Fruit fly (Drosophila melanogaster): ENCODE measurements around the gene Sgt.

Gene Sgt

DNA sequence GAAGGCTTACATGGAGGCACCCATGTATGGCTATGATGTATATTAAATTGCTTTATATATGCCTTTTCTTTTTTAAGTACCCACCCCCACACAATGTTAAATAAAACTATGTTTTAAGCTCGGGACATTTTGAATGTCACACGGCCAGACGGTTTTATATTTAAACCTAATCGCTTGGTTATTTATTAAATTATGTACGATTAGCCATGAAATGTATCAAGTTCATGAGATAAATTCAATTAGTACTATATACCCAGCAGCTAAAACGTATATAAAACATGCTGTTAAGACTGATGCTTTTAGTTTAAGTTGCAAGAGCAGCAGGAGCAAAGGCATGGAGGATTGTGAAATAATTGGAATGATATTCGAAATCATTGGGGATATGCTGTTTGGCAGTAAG lies 14.1 kb downstream of the Sgt start, which contains the start of the genes CG43221 and CG43645:
Gene CG43221 (plus strand): TSS at position 301 of the 400 bp plus-strand sequence.
Gene CG43645 (plus strand): TSS at position 301 of the 400 bp plus-strand sequence.
- TF ChIP-seq CTCF (optimal IDR thresholded peaks at IDR 0.05), result no peak
- TF ChIP-seq CG8478 (optimal IDR thresholded peaks at IDR 0.05), result no peak

DNA sequence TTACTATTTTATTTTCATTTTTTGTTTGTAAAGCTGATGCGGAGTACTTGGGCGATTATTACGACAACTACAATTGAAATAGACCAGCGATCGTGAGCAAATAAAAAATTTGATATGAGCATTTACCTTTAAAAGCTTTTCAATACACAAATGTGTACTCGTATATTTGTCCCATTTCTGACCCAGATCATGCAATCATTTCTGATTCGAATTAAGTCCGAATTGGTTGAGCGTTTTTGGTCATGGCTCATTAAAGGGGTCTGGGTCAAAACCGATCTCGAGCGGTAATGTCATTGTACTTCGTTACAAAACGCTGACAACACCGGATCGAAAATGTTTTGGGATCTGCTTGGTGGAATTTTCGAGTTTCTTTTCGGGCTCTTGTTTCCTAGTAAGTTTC lies 14.9 kb downstream of the Sgt start, which contains the start of gene CG43220:
Gene CG43220 (plus strand): TSS at position 301 of the 400 bp plus-strand sequence.
- TF ChIP-seq CG8478 (optimal IDR thresholded peaks at IDR 0.05), result no peak
- TF ChIP-seq CTCF (optimal IDR thresholded peaks at IDR 0.05), result no peak

DNA sequence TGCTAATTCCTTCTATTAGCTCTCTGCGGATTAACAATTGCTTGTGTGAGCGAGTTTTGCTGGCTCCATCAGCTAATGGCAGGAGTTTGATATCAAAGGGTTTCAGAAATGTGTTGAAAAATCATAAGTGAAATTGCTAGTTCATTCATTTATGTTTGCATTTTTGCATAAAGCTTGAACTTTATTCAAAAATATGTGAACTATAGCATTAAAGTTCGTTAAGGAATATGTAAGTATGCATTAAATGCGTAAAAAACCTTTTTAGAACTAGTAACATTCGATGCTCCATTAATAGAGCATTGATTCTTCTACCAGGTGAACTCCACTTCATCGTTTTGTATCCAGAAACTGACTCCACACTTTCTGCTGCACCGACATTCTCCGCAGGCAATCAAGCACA lies 21.3 kb downstream of the Sgt start:
- TF ChIP-seq CG8478 (optimal IDR thresholded peaks at IDR 0.05) (no peak), CTCF (optimal IDR thresholded peaks at IDR 0.05) (no peak)

DNA sequence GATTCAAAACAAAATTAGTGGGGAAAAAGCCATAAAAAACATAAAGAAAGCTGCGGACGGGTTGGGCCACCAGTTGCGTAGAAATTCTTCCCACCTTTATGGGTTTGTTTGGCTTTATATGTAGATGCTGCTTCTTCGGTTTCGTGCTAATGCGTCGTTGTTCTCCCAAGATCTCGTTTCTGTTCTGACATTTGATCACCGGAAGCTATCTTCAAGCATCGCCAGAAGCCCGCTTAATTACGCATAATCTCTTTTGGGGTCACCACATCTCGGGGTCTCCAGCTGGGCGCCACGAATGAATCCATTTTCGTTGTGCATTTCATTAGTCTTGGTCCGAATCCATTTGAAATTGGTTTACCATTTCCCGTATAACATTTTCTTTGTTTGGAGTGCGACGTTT lies 24.4 kb downstream of the Sgt start:
- TF ChIP-seq CTCF (optimal IDR thresholded peaks at IDR 0.05), result no peak
- TF ChIP-seq CG8478 (optimal IDR thresholded peaks at IDR 0.05), result no peak

DNA sequence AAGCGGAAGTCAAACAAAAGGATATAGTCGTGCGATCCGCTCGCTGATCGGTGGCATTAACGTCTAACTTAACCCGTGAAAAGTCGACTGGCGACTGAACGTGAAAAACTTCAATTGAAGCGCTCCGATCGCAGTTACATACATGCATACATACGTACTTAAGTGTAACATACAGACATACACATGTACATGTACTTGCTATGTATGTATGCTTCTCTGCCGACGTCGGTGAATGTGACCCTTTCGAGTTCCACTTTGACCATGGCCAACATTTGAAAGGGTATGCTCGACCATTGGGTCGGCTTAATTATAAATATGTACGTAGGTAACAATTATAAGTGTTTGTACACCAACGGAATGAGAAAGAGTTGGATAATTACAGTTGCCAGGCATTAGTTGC lies 25.7 kb downstream of the Sgt start, which contains the start of gene qua:
Gene qua (minus strand): TSS at position 101 of the 400 bp plus-strand sequence.
- TF ChIP-seq CG8478 (optimal IDR thresholded peaks at IDR 0.05) (no peak), CTCF (optimal IDR thresholded peaks at IDR 0.05) (no peak)

DNA sequence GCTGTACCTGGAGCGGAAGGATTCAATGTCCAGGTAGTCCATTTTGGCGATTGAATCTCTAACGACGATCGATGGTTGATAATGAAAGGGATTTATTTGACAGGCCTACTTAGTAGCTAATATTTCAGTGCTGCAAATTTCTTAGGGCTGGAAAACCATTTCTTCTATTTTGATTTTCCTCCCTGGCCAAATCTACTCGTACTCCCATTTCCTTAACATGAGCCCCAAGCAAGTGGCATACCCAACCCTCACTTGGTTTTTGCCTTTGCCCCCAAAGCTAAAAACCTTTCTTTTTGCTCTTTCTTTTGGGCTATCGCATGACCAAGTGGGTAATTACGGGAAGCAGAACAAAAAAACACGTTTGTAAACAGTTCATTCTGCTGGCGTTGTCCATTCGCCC lies 27.3 kb downstream of the Sgt start, which contains the start of gene CG15142:
Gene CG15142 (minus strand): TSS at position 101 of the 400 bp plus-strand sequence.
- TF ChIP-seq CG8478 (optimal IDR thresholded peaks at IDR 0.05), result no peak
- no peak for TF ChIP-seq CTCF (optimal IDR thresholded peaks at IDR 0.05)

DNA sequence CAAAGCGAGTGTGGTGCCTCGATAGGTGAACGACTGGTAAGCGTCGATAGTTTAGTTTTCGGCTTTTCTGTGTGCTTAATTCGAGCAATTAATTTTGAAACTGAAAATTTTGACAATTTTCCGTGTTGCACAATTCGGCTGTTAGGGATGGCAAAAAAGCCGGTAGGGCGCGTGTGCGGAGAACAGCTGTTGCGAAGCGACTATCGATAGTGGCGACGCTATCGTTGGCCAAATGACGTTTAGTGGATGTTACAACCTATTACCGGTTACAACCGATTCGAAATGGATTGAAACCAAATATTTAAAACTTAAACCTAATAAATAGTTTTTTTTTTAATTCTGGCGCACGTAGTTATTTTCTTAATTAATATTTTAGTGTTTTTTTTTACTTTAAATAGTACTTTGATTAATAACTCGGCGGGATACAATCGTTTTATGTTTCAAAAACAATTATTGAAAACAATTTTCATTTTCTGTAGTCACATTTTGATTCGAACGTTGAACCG lies 29.6 kb downstream of the Sgt start, which contains the start of the genes mEFTs and Dhc36C:
Gene mEFTs (minus strand): TSS at position 161 of the 506 bp plus-strand sequence.
Gene Dhc36C (plus strand): TSS at position 456 of the 506 bp plus-strand sequence.
- TF ChIP-seq CG8478 (optimal IDR thresholded peaks at IDR 0.05) (no peak), CTCF (optimal IDR thresholded peaks at IDR 0.05) (peak; percentile 37 to 57)

DNA sequence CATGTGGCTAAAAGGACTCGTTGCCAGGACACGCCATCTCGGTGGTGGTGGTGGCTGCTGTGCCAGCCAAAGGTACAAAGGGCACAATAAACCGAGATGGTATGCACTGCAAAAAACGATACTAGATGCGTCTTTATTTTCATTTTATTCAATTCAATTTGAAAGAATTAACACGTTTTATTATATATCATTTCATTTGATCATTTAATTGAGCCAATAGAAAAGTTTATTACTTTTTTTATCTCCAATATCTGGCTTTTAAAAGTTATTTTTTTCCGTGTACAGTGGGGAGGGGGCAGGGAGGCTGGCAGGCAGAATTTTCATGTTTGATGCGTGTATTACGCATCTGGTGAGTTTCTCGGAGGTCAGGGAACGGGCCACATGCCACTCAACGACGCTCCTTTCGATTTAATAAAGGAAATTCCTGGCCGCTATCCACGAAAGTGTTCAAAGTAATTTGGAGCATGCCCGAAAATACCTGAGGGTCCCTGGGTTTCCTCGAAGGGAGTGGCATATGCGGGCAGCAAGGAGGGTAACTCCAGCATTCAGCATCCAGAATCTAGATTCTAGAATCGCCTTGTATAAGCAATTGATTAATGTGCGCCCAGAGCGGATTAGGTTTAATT lies 42.8 kb downstream of the Sgt start:
- TF ChIP-seq CTCF (optimal IDR thresholded peaks at IDR 0.05) (no peak), CG8478 (optimal IDR thresholded peaks at IDR 0.05) (no peak)
